Worm (Caenorhabditis elegans) whole organism, L3 larva: ENCODE results near the gene F52E4.5.

Source experiments
- R02D3.7 ChIP-seq: fragments of 150-350 bp; optimal IDR thresholded peaks from 2 replicates; lab custom pipeline; 2014; ENCODE audit warnings: missing biosample characterization, missing genetic modification characterization
- aly-2 ChIP-seq: fragments of 150-350 bp; optimal IDR thresholded peaks from 2 replicates; lab custom pipeline; 2014; ENCODE audit warnings: missing biosample characterization, missing genetic modification characterization
- elt-2 ChIP-seq: sonication (generic microtip); optimal IDR thresholded peaks from 2 replicates; lab custom pipeline; 2016; ENCODE audit warnings: missing genetic modification reagents, mild to moderate bottlenecking, missing genetic modification characterization, missing compliant biosample characterization
- fkh-2 ChIP-seq: fragments of 150-350 bp; optimal IDR thresholded peaks from 2 replicates; lab custom pipeline; 2014; ENCODE audit warnings: missing biosample characterization, missing genetic modification reagents, missing genetic modification characterization
- lin-39 ChIP-seq: fragments of 150-350 bp; optimal IDR thresholded peaks from 2 replicates; lab custom pipeline; 2018; ENCODE audit warnings: missing biosample characterization, missing genetic modification reagents, missing genetic modification characterization
- lsy-12 ChIP-seq: sonication (generic microtip); optimal IDR thresholded peaks from 2 replicates; lab custom pipeline; 2016; ENCODE audit warnings: mild to moderate bottlenecking, missing genetic modification characterization, missing compliant biosample characterization
- nhr-237 ChIP-seq: fragments of 150-350 bp; optimal IDR thresholded peaks from 2 replicates; lab custom pipeline; 2014; ENCODE audit warnings: missing biosample characterization, missing genetic modification characterization
- snpc-4 ChIP-seq: fragments of 150-350 bp; optimal IDR thresholded peaks from 2 replicates; lab custom pipeline; 2014; ENCODE audit warnings: missing biosample characterization, missing genetic modification characterization
- unc-62 ChIP-seq: fragments of 150-350 bp; sonication (generic microtip); optimal IDR thresholded peaks from 4 replicates; lab custom pipeline; 2014; ENCODE audit warnings: missing biosample characterization, missing genetic modification reagents, missing genetic modification characterization
- zag-1 ChIP-seq: fragments of 150-350 bp; optimal IDR thresholded peaks from 2 replicates; lab custom pipeline; 2014; ENCODE audit warnings: missing biosample characterization, missing genetic modification characterization
- ztf-11 ChIP-seq: fragments of 150-350 bp; optimal IDR thresholded peaks from 2 replicates; lab custom pipeline; 2014; ENCODE audit warnings: missing biosample characterization, missing genetic modification characterization
- ztf-4 ChIP-seq: fragments of 150-350 bp; optimal IDR thresholded peaks from 2 replicates; lab custom pipeline; 2014; ENCODE audit warnings: missing biosample characterization, missing genetic modification characterization

- TF ChIP-seq nhr-237 (no peak), ztf-4 (no peak), aly-2 (tag; lab: Kevin White, UChicago) (no peak), unc-62 (GFP tag; lab: Kevin White, UChicago) (no peak), lsy-12 (tag; lab: Kevin White, UChicago) (no peak), snpc-4 (tag; lab: Kevin White, UChicago) (no peak), elt-2 (tag; lab: Kevin White, UChicago) (no peak), R02D3.7 (tag; lab: Kevin White, UChicago) (no peak), zag-1 (tag; lab: Kevin White, UChicago) (no peak), ztf-11 (tag; lab: Kevin White, UChicago) (no peak), fkh-2 (no peak), lin-39 (tag; lab: Kevin White, UChicago) (no peak)
Measured at ce11 chrX:3045466-3045865, 41.7 kb downstream of the F52E4.5 start, which contains the start of gene cnnm-3.
